Fruit fly (Drosophila melanogaster) whole organism, pupa: ENCODE measurements around the gene CG32052.

Source experiments
- CG10348 ChIP-seq: fragments of 200-800 bp; sonication (Bioruptor generic); IDR thresholded peaks from 2 replicates; pipeline ENCODE4 v1.3.6; 2022; ENCODE audit warnings: missing biosample characterization, missing genetic modification characterization
- CG14655 ChIP-seq: fragments of 200-800 bp; sonication (Bioruptor generic); optimal IDR thresholded peaks from 3 replicates; lab custom pipeline; 2017; ENCODE audit warnings: mild to moderate bottlenecking, missing biosample characterization, missing genetic modification reagents, missing genetic modification characterization
- D1 ChIP-seq: fragments of 200-800 bp; sonication (Bioruptor generic); optimal IDR thresholded peaks from 2 replicates; lab custom pipeline; 2018; ENCODE audit warnings: missing biosample characterization, mild to moderate bottlenecking, missing genetic modification characterization, moderate library complexity
- Ets98B ChIP-seq: fragments of 200-800 bp; sonication (Bioruptor generic); IDR thresholded peaks from 2 replicates; pipeline ENCODE4 v1.3.6; 2022; ENCODE audit warnings: missing biosample characterization, missing genetic modification characterization
- Snoo ChIP-seq: fragments of 200-800 bp; sonication (Bioruptor generic); optimal IDR thresholded peaks from 3 replicates; lab custom pipeline; 2017; ENCODE audit warnings: missing biosample characterization, mild to moderate bottlenecking, missing genetic modification characterization, inconsistent platforms
- rn ChIP-seq: fragments of 200-800 bp; sonication (Bioruptor generic); IDR thresholded peaks from 2 replicates; pipeline ENCODE4 v1.3.6; 2022; ENCODE audit warnings: missing biosample characterization, missing genetic modification characterization

dm6 chr3L:9768385-9768784 lies 18.5 kb upstream of the CG32052 start:
- TF ChIP-seq CG10348 (no peak), rn (no peak), CG14655 (GFP tag; lab: Kevin White, UChicago) (no peak), D1 (tag; lab: Kevin White, UChicago) (no peak), Ets98B (GFP tag; lab: Robert Waterston, UW) (no peak), Snoo (no peak)
